Fruit fly (Drosophila melanogaster): Measurements from ENCODE around the gene Acbp5.

Gene Acbp5

DNA sequence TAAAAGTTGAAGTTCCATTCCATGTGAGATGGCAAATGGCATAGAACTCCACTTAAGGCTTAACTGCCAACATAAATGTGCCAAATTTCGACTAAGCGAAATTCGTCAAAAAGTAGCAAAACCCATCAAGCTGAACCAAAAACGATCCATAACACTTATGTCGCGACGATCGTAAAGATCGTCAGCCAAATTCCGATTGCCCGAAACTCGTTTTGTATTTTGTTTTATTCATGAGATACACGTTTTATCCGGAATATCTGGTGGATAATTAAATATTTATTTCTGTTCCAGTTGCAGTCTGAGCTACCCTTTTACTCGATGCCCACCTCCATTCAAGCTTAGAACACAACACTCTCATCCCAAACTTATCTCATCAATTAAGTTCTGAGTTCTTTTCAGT, 42.6 kb upstream of the Acbp5 start:
- TF ChIP-seq Hr96 (GFP tag; optimal IDR thresholded peaks at IDR 0.05) = no peak
- TF ChIP-seq ovo (GFP tag; optimal IDR thresholded peaks at IDR 0.05) = no peak
- no peak for TF ChIP-seq tj (GFP tag; optimal IDR thresholded peaks at IDR 0.05)
- TF ChIP-seq CG14711 (tag; optimal IDR thresholded peaks at IDR 0.05) = no peak
- TF ChIP-seq toe (GFP tag; optimal IDR thresholded peaks at IDR 0.05) = no peak
- TF ChIP-seq cnc (optimal IDR thresholded peaks at IDR 0.05) = no peak
- no peak for TF ChIP-seq CG7045 (GFP tag; optimal IDR thresholded peaks at IDR 0.05)
- no peak for TF ChIP-seq CG1620 (GFP tag; optimal IDR thresholded peaks at IDR 0.05)
- no peak for TF ChIP-seq cic (GFP tag; optimal IDR thresholded peaks at IDR 0.05)

DNA sequence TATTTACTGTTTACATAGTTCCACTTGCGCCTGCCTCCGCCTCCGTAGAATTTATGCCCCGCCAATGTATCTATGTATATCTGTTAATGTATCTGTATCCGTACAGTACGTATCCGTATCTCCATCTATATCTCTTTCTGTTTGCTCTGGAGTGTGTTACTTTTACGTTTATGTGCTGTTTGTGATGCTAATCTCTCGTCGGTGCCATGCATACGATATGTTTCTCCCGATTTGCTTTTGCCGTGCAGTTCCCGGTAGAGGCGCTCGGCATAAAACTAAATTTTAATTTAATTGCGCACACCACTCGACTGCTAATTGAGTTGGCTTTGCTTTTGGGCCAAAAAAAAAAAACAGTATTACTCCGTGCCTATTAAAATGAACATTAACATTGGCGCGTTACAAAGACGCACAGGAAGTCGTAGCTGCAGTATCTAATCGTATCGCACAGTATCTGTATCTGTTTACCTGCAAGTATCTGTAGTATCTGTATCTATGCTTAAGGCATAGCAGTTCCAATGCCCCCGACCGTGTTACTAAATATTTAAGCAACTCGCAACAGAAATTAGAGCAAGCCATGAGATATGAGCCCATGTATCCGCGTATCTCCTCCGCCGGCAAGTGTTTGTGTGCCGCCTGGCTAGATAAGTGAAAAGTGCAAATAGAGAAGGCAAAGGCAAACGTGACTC, 41.8 kb upstream of the Acbp5 start:
- no peak for TF ChIP-seq cic (GFP tag; optimal IDR thresholded peaks at IDR 0.05)
- TF ChIP-seq CG14711 (tag; optimal IDR thresholded peaks at IDR 0.05) = no peak
- peak; percentile 67 for TF ChIP-seq kay (GFP tag; ENCODE audit: borderline replicate concordance)
- TF ChIP-seq pad (GFP tag; optimal IDR thresholded peaks at IDR 0.05) = no peak
- TF ChIP-seq CG5204 (GFP tag; optimal IDR thresholded peaks at IDR 0.05) = no peak
- no peak for TF ChIP-seq Mnt (GFP tag; optimal IDR thresholded peaks at IDR 0.05)
- no peak for TF ChIP-seq CG7101 (tag; optimal IDR thresholded peaks at IDR 0.05)
- TF ChIP-seq tj (GFP tag; optimal IDR thresholded peaks at IDR 0.05) = peak; percentile 23

DNA sequence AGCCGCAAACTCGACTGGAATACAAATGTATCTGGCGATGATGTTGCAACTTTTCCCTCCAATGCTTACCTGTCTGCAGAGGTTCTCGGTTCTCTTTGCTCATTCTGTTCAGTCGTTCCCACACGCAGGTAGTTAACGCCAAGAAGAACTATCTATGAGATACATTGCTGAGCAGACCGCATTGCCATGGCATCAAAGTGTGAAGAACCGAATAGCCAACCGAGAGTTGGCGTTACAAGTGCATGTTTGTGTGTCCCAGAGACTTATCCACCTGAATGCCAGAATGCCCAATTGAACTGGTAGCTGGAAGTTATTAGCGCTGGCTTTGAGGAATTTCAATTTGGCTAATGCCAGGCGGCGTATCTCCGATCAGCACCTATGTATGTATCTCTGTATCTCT, 41.2 kb upstream of the Acbp5 start:
- TF ChIP-seq Crg-1 (GFP tag; optimal IDR thresholded peaks at IDR 0.05) (no peak), cic (GFP tag; optimal IDR thresholded peaks at IDR 0.05) (no peak), kay (GFP tag; ENCODE audit: borderline replicate concordance) (no peak), cnc (optimal IDR thresholded peaks at IDR 0.05) (no peak)

DNA sequence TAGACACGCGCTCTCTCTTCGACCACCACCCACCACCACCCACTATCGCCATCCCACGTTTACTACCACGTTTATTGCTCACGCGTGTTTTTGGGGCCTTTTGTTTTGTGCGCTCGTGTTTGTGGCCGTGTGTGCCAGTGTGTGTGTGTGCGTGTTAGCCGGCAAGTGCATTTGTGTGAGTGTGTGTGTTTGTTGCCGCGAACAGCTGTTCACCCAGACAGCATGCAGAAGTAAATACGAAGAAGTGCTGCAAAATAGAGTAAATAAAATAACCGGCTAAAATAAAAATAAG, 39.5 kb upstream of the Acbp5 start:
- TF ChIP-seq CG12768 (GFP tag; optimal IDR thresholded peaks at IDR 0.05) (no peak), kay (GFP tag; ENCODE audit: borderline replicate concordance) (no peak), CG33017 (tag; optimal IDR thresholded peaks at IDR 0.05) (no peak), CG11617 (GFP tag; optimal IDR thresholded peaks at IDR 0.05) (no peak), bab1 (GFP tag; optimal IDR thresholded peaks at IDR 0.05) (no peak), CG14711 (tag; optimal IDR thresholded peaks at IDR 0.05) (no peak), pad (GFP tag; optimal IDR thresholded peaks at IDR 0.05) (no peak), Crg-1 (GFP tag; optimal IDR thresholded peaks at IDR 0.05) (no peak), cnc (optimal IDR thresholded peaks at IDR 0.05) (no peak), toe (GFP tag; optimal IDR thresholded peaks at IDR 0.05) (no peak), cic (GFP tag; optimal IDR thresholded peaks at IDR 0.05) (no peak), Clk (GFP tag; optimal IDR thresholded peaks at IDR 0.05) (no peak), tj (GFP tag; optimal IDR thresholded peaks at IDR 0.05) (no peak), CG5204 (GFP tag; optimal IDR thresholded peaks at IDR 0.05) (no peak), Hr96 (GFP tag; optimal IDR thresholded peaks at IDR 0.05) (no peak), CG7101 (tag; optimal IDR thresholded peaks at IDR 0.05) (no peak), CG7045 (GFP tag; optimal IDR thresholded peaks at IDR 0.05) (no peak), Mnt (GFP tag; optimal IDR thresholded peaks at IDR 0.05) (no peak), CG1620 (GFP tag; optimal IDR thresholded peaks at IDR 0.05) (no peak), ovo (GFP tag; optimal IDR thresholded peaks at IDR 0.05) (no peak)

DNA sequence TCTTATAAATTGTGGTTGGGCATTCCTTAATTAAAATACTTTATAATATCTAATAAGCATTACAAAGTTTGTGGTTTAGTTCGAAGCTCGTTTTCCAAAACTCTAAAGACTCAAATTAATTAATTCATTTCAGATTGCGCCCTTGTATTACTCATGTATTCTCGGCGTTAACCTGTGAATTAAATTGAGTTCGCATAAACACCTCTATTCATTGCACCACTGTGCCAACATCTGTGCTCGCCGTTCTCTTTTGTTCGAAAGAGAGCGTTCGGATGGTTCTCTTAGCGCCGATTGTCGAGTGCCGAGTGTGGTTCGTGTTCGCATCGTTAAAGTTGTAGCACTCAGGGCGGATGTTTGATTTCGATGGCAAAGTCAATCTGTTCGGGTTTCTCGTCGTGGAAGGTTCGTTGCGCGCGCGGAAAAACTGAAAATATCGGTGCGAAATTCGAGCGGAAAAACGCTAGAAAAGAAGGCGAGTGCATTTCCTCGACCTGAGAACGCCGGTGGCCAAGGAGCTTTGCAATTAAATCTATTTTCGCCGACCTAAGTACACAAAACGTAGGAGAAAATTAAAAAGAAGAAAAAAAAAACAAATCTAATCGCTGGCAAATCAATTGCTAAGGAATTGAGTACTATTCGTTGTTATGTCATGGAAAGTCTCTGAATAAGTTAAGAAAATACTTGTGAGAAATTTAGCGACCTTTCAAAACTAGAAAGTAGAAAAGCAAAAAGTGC, 39.0 kb upstream of the Acbp5 start, which contains the start of gene dally:
Gene dally (plus strand): TSS at position 373 of the 735 bp plus-strand sequence.
- TF ChIP-seq ovo (GFP tag; optimal IDR thresholded peaks at IDR 0.05) (no peak), Hr96 (GFP tag; optimal IDR thresholded peaks at IDR 0.05) (peak; percentile 53), CG5204 (GFP tag; optimal IDR thresholded peaks at IDR 0.05) (no peak), tj (GFP tag; optimal IDR thresholded peaks at IDR 0.05) (peak; percentile 72), CG7101 (tag; optimal IDR thresholded peaks at IDR 0.05) (peak; percentile 2), CG7045 (GFP tag; optimal IDR thresholded peaks at IDR 0.05) (peak; percentile 51), bab1 (GFP tag; optimal IDR thresholded peaks at IDR 0.05) (peak; percentile 57), CG33017 (tag; optimal IDR thresholded peaks at IDR 0.05) (peak; percentile 64), Mnt (GFP tag; optimal IDR thresholded peaks at IDR 0.05) (peak; percentile 63), toe (GFP tag; optimal IDR thresholded peaks at IDR 0.05) (peak; percentile 52), CG1620 (GFP tag; optimal IDR thresholded peaks at IDR 0.05) (no peak), kay (GFP tag; ENCODE audit: borderline replicate concordance) (peak; percentile 91), cic (GFP tag; optimal IDR thresholded peaks at IDR 0.05) (peak; percentile 68), CG14711 (tag; optimal IDR thresholded peaks at IDR 0.05) (peak; percentile 31), CG11617 (GFP tag; optimal IDR thresholded peaks at IDR 0.05) (peak; percentile 42), CG12768 (GFP tag; optimal IDR thresholded peaks at IDR 0.05) (peak; percentile 36)

DNA sequence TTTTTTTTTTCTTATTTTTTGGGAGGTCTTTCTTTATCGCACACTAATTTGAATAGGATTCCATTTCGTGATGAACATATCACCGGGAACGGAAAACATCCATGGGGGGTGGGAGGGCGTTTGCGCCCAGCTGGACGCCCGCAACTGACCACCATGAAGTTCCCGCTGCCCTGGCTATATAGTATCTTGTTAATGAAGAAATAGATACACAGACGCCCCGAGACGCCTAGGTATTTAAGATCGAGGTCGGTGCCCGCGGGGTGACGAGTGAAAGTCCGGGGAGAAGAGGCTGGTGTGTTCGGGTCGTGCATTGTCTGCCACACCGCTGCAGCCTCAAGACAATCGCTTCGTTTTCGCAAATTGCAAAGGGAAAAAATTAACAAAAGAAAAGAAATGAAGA, 37.7 kb upstream of the Acbp5 start:
- no peak for TF ChIP-seq Clk (GFP tag; optimal IDR thresholded peaks at IDR 0.05)

DNA sequence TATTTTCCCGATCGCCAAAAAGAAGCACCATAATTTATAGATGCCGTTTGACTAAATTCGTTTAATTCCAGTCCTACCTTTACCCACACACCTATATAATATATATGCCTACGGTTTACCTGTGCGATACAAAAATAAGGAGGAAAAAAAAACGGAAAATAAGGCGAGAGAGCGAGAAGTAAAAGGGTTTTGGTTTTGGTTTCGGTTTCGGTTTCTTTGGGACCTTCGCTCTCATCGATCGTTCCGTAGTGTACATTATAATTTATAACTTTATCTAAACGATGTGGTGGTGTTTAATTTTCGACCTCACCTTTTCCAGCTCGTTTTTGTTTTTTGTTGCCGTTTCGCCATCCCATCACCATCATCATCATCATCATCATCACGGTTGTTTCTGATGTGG, 37.2 kb upstream of the Acbp5 start:
- TF ChIP-seq ovo (GFP tag; optimal IDR thresholded peaks at IDR 0.05) (no peak), CG7101 (tag; optimal IDR thresholded peaks at IDR 0.05) (no peak), CG12768 (GFP tag; optimal IDR thresholded peaks at IDR 0.05) (no peak)

Data from whole organism, adult.